Worm (Caenorhabditis elegans) whole organism, L1 larva: ENCODE data around the gene K12H6.10.

Experiments
- C04F5.9 ChIP-seq: sonication (generic microtip); optimal IDR thresholded peaks from 2 replicates; lab custom pipeline; 2016; ENCODE audit warnings: missing genetic modification characterization, missing compliant biosample characterization
- C16A3.4 ChIP-seq: fragments of 150-350 bp; optimal IDR thresholded peaks from 2 replicates; lab custom pipeline; 2014; ENCODE audit warnings: missing biosample characterization, missing genetic modification characterization
- C34B4.2 ChIP-seq: sonication (generic microtip); optimal IDR thresholded peaks from 2 replicates; lab custom pipeline; 2017; ENCODE audit warnings: mild to moderate bottlenecking, missing genetic modification characterization, missing compliant biosample characterization
- ama-1 ChIP-seq: fragments of 150-350 bp; optimal IDR thresholded peaks from 2 replicates; lab custom pipeline; 2014
- blmp-1 ChIP-seq: fragments of 150-350 bp; optimal IDR thresholded peaks from 2 replicates; lab custom pipeline; 2014; ENCODE audit warnings: missing biosample characterization, missing genetic modification characterization
- ceh-63 ChIP-seq: fragments of 200-800 bp; sonication (Bioruptor generic); optimal IDR thresholded peaks from 2 replicates; lab custom pipeline; 2018; ENCODE audit warnings: mild to moderate bottlenecking, missing genetic modification characterization, missing compliant biosample characterization
- ceh-88 ChIP-seq: fragments of 200-800 bp; sonication (Bioruptor generic); IDR thresholded peaks from 2 replicates; pipeline ENCODE4 v1.3.6; 2022; ENCODE audit warnings: missing genetic modification characterization, missing compliant biosample characterization
- ces-1 ChIP-seq: fragments of 150-350 bp; optimal IDR thresholded peaks from 2 replicates; lab custom pipeline; 2014; ENCODE audit warnings: missing biosample characterization, missing genetic modification reagents, missing genetic modification characterization
- dpl-1 ChIP-seq, 3 experiments: fragments of 150-350 bp in 2 of 3; sonication (generic microtip) in 1 of 3; optimal IDR thresholded peaks; 2 replicates each; lab custom pipeline; 2014 to 2017; ENCODE audit warnings: missing biosample characterization in 3 of 3, missing genetic modification characterization in 3 of 3, missing genetic modification reagents in 3 of 3
- efl-1 ChIP-seq, 4 experiments: fragments of 150-350 bp; optimal IDR thresholded peaks in 3 of 4; peaks in 1 of 4; 1 replicate in 1 of 4; 2 replicates in 3 of 4; lab custom pipeline; 2014; ENCODE audit warnings: missing biosample characterization in 2 of 4, missing genetic modification characterization in 2 of 4, missing genetic modification reagents in 2 of 4
- elt-3 ChIP-seq, 6 experiments: fragments of 150-350 bp in 1 of 6; sonication (generic microtip); optimal IDR thresholded peaks; 2 replicates each; lab custom pipeline; 2017 to 2018; ENCODE audit warnings: missing biosample characterization in 6 of 6, missing genetic modification characterization in 6 of 6, inconsistent platforms in 1 of 6
- fkh-4 ChIP-seq: sonication (generic microtip); optimal IDR thresholded peaks from 2 replicates; lab custom pipeline; 2016; ENCODE audit warnings: missing compliant biosample characterization, missing genetic modification characterization, borderline replicate concordance
- fos-1 ChIP-seq: fragments of 150-350 bp; optimal IDR thresholded peaks from 2 replicates; lab custom pipeline; 2014; ENCODE audit warnings: missing biosample characterization, missing genetic modification characterization
- irx-1 ChIP-seq: sonication (generic microtip); optimal IDR thresholded peaks from 2 replicates; lab custom pipeline; 2016; ENCODE audit warnings: missing genetic modification characterization, missing compliant biosample characterization
- isw-1 ChIP-seq: fragments of 200-800 bp; sonication (Bioruptor generic); IDR thresholded peaks from 2 replicates; pipeline ENCODE4 v1.3.6; 2022; ENCODE audit warnings: missing genetic modification characterization, missing compliant biosample characterization
- lin-13 ChIP-seq: fragments of 150-350 bp; optimal IDR thresholded peaks from 2 replicates; lab custom pipeline; 2014; ENCODE audit warnings: missing biosample characterization, missing genetic modification reagents, missing genetic modification characterization
- lin-14 ChIP-seq: fragments of 200-800 bp; sonication (Bioruptor generic); optimal IDR thresholded peaks from 2 replicates; lab custom pipeline; 2018; ENCODE audit warnings: mild to moderate bottlenecking, missing genetic modification characterization, moderate library complexity, missing compliant biosample characterization
- lin-15B ChIP-seq: fragments of 150-350 bp; sonication (generic microtip); optimal IDR thresholded peaks from 3 replicates; lab custom pipeline; 2014; ENCODE audit warnings: missing biosample characterization, missing genetic modification characterization
- lir-3 ChIP-seq: sonication (generic microtip); optimal IDR thresholded peaks from 2 replicates; lab custom pipeline; 2016; ENCODE audit warnings: mild to moderate bottlenecking, missing genetic modification characterization, moderate library complexity, missing compliant biosample characterization; ENCODE audit not compliant: poor library complexity
- lsy-2 ChIP-seq, 2 experiments: fragments of 150-350 bp; optimal IDR thresholded peaks; 2 replicates each; lab custom pipeline; 2014; ENCODE audit warnings: missing biosample characterization in 2 of 2, missing genetic modification characterization in 2 of 2
- mab-9 ChIP-seq: fragments of 200-800 bp; sonication (Bioruptor generic); IDR thresholded peaks from 2 replicates; pipeline ENCODE4 v1.3.6; 2022; ENCODE audit warnings: missing genetic modification reagents, missing genetic modification characterization, missing compliant biosample characterization
- mep-1 ChIP-seq: fragments of 150-350 bp; optimal IDR thresholded peaks from 2 replicates; lab custom pipeline; 2014; ENCODE audit warnings: missing biosample characterization, missing genetic modification characterization
- nhr-11 ChIP-seq: fragments of 150-350 bp; optimal IDR thresholded peaks from 2 replicates; lab custom pipeline; 2014; ENCODE audit warnings: missing biosample characterization, missing genetic modification characterization
- nhr-28 ChIP-seq: fragments of 150-350 bp; optimal IDR thresholded peaks from 2 replicates; lab custom pipeline; 2014; ENCODE audit warnings: missing biosample characterization, missing genetic modification characterization
- nhr-47 ChIP-seq: sonication (generic microtip); optimal IDR thresholded peaks from 2 replicates; lab custom pipeline; 2016; ENCODE audit warnings: mild to moderate bottlenecking, missing genetic modification characterization, moderate library complexity, missing compliant biosample characterization
- nhr-71 ChIP-seq: sonication (generic microtip); optimal IDR thresholded peaks from 2 replicates; lab custom pipeline; 2016; ENCODE audit warnings: mild to moderate bottlenecking, missing genetic modification characterization, moderate library complexity, missing compliant biosample characterization
- nhr-76 ChIP-seq: sonication (generic microtip); optimal IDR thresholded peaks from 2 replicates; lab custom pipeline; 2017; ENCODE audit warnings: missing biosample characterization, missing genetic modification characterization
- nhr-84 ChIP-seq: sonication (generic microtip); optimal IDR thresholded peaks from 2 replicates; lab custom pipeline; 2017; ENCODE audit warnings: missing biosample characterization, missing genetic modification characterization
- nhr-90 ChIP-seq: sonication (generic microtip); optimal IDR thresholded peaks from 2 replicates; lab custom pipeline; 2016; ENCODE audit warnings: mild to moderate bottlenecking, missing genetic modification characterization, missing compliant biosample characterization; ENCODE audit not compliant: poor library complexity
- pag-3 ChIP-seq: sonication (generic microtip); optimal IDR thresholded peaks from 2 replicates; lab custom pipeline; 2017; ENCODE audit warnings: missing genetic modification characterization, mild to moderate bottlenecking, missing compliant biosample characterization, antibody characterized with exemption, borderline replicate concordance; ENCODE audit not compliant: insufficient read depth
- pqm-1 ChIP-seq: sonication (generic microtip); optimal IDR thresholded peaks from 3 replicates; lab custom pipeline; 2017; ENCODE audit warnings: missing biosample characterization, missing genetic modification characterization
- skn-1 ChIP-seq: fragments of 150-350 bp; optimal IDR thresholded peaks from 2 replicates; lab custom pipeline; 2014; ENCODE audit warnings: missing biosample characterization, missing genetic modification characterization
- snpc-4 ChIP-seq: fragments of 150-350 bp; optimal IDR thresholded peaks from 2 replicates; lab custom pipeline; 2014; ENCODE audit warnings: missing biosample characterization, missing genetic modification characterization
- sox-4 ChIP-seq: sonication (generic microtip); optimal IDR thresholded peaks from 2 replicates; lab custom pipeline; 2016; ENCODE audit warnings: missing genetic modification characterization, missing compliant biosample characterization
- sup-37 ChIP-seq: fragments of 200-800 bp; sonication (Bioruptor generic); optimal IDR thresholded peaks from 2 replicates; lab custom pipeline; 2018; ENCODE audit warnings: mild to moderate bottlenecking, missing genetic modification characterization, missing compliant biosample characterization
- swsn-7 ChIP-seq: sonication (generic microtip); optimal IDR thresholded peaks from 2 replicates; lab custom pipeline; 2016; ENCODE audit warnings: missing genetic modification characterization, missing compliant biosample characterization
- tbx-2 ChIP-seq: sonication (generic microtip); optimal IDR thresholded peaks from 2 replicates; lab custom pipeline; 2016; ENCODE audit warnings: missing genetic modification characterization, missing compliant biosample characterization
- tlp-1 ChIP-seq: fragments of 150-350 bp; optimal IDR thresholded peaks from 2 replicates; lab custom pipeline; 2014; ENCODE audit warnings: missing biosample characterization, missing genetic modification characterization
- unc-130 ChIP-seq: fragments of 150-350 bp; optimal IDR thresholded peaks from 2 replicates; lab custom pipeline; 2017; ENCODE audit warnings: missing biosample characterization, missing genetic modification characterization, inconsistent platforms
- unc-30 ChIP-seq: sonication (generic microtip); optimal IDR thresholded peaks from 2 replicates; lab custom pipeline; 2017; ENCODE audit warnings: missing biosample characterization, missing genetic modification characterization
- unc-98 ChIP-seq: fragments of 200-800 bp; sonication (Bioruptor generic); IDR thresholded peaks from 2 replicates; pipeline ENCODE4 v1.3.6; 2022; ENCODE audit warnings: missing genetic modification characterization, missing compliant biosample characterization
- vab-15 ChIP-seq: sonication (generic microtip); optimal IDR thresholded peaks from 2 replicates; lab custom pipeline; 2017; ENCODE audit warnings: missing genotype, mild to moderate bottlenecking, missing genetic modification characterization, missing compliant biosample characterization
- xbp-1 ChIP-seq: sonication (generic microtip); optimal IDR thresholded peaks from 2 replicates; lab custom pipeline; 2016; ENCODE audit warnings: missing genetic modification characterization, missing compliant biosample characterization
- ztf-11 ChIP-seq, 2 experiments: sonication (generic microtip); optimal IDR thresholded peaks; 2 replicates each; lab custom pipeline; 2016 to 2017; ENCODE audit warnings: missing genetic modification characterization in 2 of 2, missing biosample characterization in 1 of 2, missing compliant biosample characterization in 1 of 2

K12H6.10 gene

DNA sequence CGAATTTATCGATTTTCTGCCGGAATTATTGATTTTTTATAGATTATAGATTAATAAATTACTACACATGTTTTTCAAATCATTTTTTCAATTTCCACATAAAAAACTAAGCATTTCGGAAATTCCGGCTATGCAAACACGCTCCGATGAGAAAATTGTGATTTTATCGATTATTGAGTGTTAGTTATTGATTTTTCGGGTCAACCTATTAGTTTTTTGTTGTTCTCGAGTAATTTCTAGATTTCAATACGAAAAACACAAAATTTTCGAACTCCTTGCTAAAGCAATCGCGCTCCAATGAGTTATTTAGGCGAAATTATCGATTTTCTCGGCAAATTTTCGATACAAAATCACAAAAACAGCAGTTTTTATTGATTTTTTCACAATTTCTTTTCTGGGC, 27.3 kb upstream of the K12H6.10 start:
- TF ChIP-seq lir-3 (tag; lab: Kevin White, UChicago) = no peak
- no peak for TF ChIP-seq xbp-1 (tag; lab: Kevin White, UChicago)
- TF ChIP-seq C04F5.9 (tag; lab: Kevin White, UChicago) = no peak
- no peak for TF ChIP-seq ceh-63
- no peak for TF ChIP-seq sup-37
- no peak for TF ChIP-seq snpc-4 (tag; lab: Kevin White, UChicago)
- no peak for TF ChIP-seq elt-3 (tag; optimal IDR thresholded peaks at IDR 0.05; lab: Kevin White, UChicago)
- no peak for TF ChIP-seq skn-1 (tag; lab: Kevin White, UChicago)
- TF ChIP-seq fkh-4 (tag; lab: Kevin White, UChicago) = no peak
- no peak for TF ChIP-seq mab-9 (GFP tag; lab: Robert Waterston, UW)
- no peak for TF ChIP-seq pag-3 (tag; lab: Kevin White, UChicago)
- TF ChIP-seq tbx-2 (tag; lab: Kevin White, UChicago) = no peak
- TF ChIP-seq fos-1 (tag; lab: Kevin White, UChicago) = no peak
- no peak for TF ChIP-seq ama-1 (lab: Kevin White, UChicago)
- no peak for TF ChIP-seq lsy-2 (tag; optimal IDR thresholded peaks at IDR 0.05; lab: Kevin White, UChicago)
- TF ChIP-seq lin-15B (tag; lab: Kevin White, UChicago) = no peak

- TF ChIP-seq efl-1 (optimal IDR thresholded peaks at IDR 0.05; lab: Kevin White, UChicago) (no peak), efl-1 (GFP tag; optimal IDR thresholded peaks at IDR 0.05 in 1 of 2; lab: Kevin White, UChicago) (peak in 1 of 2 experiments; percentile 87), swsn-7 (no peak)
These were observed 26.2 kb upstream of the K12H6.10 start for ce11 chrII:2796431-2796830.

DNA sequence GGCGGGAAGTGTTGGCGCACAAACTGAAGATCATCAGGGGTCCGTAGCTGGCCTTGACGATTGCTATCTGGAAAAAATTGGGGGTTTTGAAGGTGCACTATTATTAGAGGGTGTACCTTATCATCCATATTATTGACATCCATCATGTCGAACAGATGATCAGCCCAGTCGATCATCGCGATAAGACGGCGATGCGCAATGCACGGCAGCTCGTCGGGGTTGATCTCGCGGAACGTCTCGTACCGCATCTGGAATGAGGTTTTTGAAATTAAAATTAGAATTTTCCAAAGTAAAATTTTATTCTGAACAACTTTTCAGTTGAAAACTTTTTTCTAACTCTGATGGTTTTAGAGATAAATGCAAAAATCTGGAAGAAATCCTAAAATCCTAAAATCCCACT, 24.7 kb upstream of the K12H6.10 start:
- TF ChIP-seq efl-1 (optimal IDR thresholded peaks at IDR 0.05; lab: Kevin White, UChicago) = no peak
- TF ChIP-seq efl-1 (GFP tag; optimal IDR thresholded peaks at IDR 0.05 in 1 of 2; lab: Kevin White, UChicago) = peak in 1 of 2 experiments; percentile 63
- TF ChIP-seq nhr-76 (tag; lab: Kevin White, UChicago) = no peak
- no peak for TF ChIP-seq unc-98

ce11 chrII:2800550-2801233, 22.0 kb upstream of the K12H6.10 start, which contains the start of gene nhr-119:
nhr-119 (minus strand) TSS chrII:2800600.
- TF ChIP-seq C16A3.4 (tag; lab: Kevin White, UChicago) = peak; percentile 19
- TF ChIP-seq skn-1 (tag; lab: Kevin White, UChicago) = peak; percentile 4
- no peak for TF ChIP-seq sox-4
- TF ChIP-seq lin-14 (GFP tag; lab: Kevin White, UChicago) = peak; percentile 83
- no peak for TF ChIP-seq vab-15
- TF ChIP-seq tlp-1 (tag; lab: Kevin White, UChicago) = no peak
- no peak for TF ChIP-seq pag-3 (tag; lab: Kevin White, UChicago)
- TF ChIP-seq mab-9 (GFP tag; lab: Robert Waterston, UW) = no peak
- TF ChIP-seq blmp-1 (tag; lab: Kevin White, UChicago) = peak; percentile 69
- TF ChIP-seq pqm-1 (tag; lab: Kevin White, UChicago) = peak; percentile 18
- TF ChIP-seq tbx-2 (tag; lab: Kevin White, UChicago) = peak; percentile 77
- TF ChIP-seq nhr-84 = no peak
- TF ChIP-seq nhr-47 = peak; percentile 77
- TF ChIP-seq ztf-11 (tag; optimal IDR thresholded peaks at IDR 0.05; lab: Kevin White, UChicago) = no peak
- TF ChIP-seq lin-13 = peak; percentile 26
- TF ChIP-seq irx-1 (tag; lab: Kevin White, UChicago) = peak; percentile 28
- TF ChIP-seq unc-130 = peak; percentile 48
- TF ChIP-seq C34B4.2 = no peak
- no peak for TF ChIP-seq ces-1 (GFP tag; lab: Kevin White, UChicago)
- TF ChIP-seq nhr-71 (tag; lab: Kevin White, UChicago) = peak; percentile 94
- TF ChIP-seq lsy-2 (tag; optimal IDR thresholded peaks at IDR 0.05; lab: Kevin White, UChicago) = peak; percentile 69 to 74
- TF ChIP-seq nhr-11 (tag; lab: Kevin White, UChicago) = peak; percentile 86
- TF ChIP-seq nhr-76 (tag; lab: Kevin White, UChicago) = no peak
- peak; percentile 66 for TF ChIP-seq swsn-7
- peak; percentile 87 for TF ChIP-seq nhr-90 (tag; lab: Kevin White, UChicago)
- TF ChIP-seq xbp-1 (tag; lab: Kevin White, UChicago) = peak; percentile 50
- TF ChIP-seq fos-1 (tag; lab: Kevin White, UChicago) = no peak
- no peak for TF ChIP-seq ceh-88
- TF ChIP-seq isw-1 (GFP tag; lab: Robert Waterston, UW) = no peak
- no peak for TF ChIP-seq unc-30 (tag; lab: Kevin White, UChicago)
- TF ChIP-seq mep-1 (tag; lab: Kevin White, UChicago) = peak; percentile 52
- peak; percentile 32 to 58 (median 34) for TF ChIP-seq dpl-1 (GFP tag; optimal IDR thresholded peaks at IDR 0.05; lab: Kevin White, UChicago)
- TF ChIP-seq nhr-28 (tag; lab: Kevin White, UChicago) = no peak
